Fruit fly (Drosophila melanogaster) whole organism, embryonic: Measurements from ENCODE around the gene Gclc.

ENCODE experiments used
- BEAF-32 ChIP-seq: fragments of 200-800 bp; sonication (Bioruptor generic); optimal IDR thresholded peaks from 3 replicates; lab custom pipeline; 2017; ENCODE audit warnings: missing biosample characterization, missing genetic modification characterization, mild to moderate bottlenecking, moderate library complexity, missing genetic modification reagents
- Bgb ChIP-seq: fragments of 200-800 bp; sonication (Bioruptor generic); IDR thresholded peaks from 2 replicates; pipeline ENCODE4 v1.3.6; 2022; ENCODE audit warnings: missing biosample characterization, missing genetic modification characterization; ENCODE audit not compliant: partially characterized antibody
- CG10274 ChIP-seq: fragments of 200-800 bp; sonication (Bioruptor generic); optimal IDR thresholded peaks from 3 replicates; lab custom pipeline; 2017; ENCODE audit warnings: missing biosample characterization, mild to moderate bottlenecking, missing genetic modification characterization
- CG10431 ChIP-seq: fragments of 200-800 bp; sonication (Bioruptor generic); optimal IDR thresholded peaks from 3 replicates; lab custom pipeline; 2018; ENCODE audit warnings: missing biosample characterization, mild to moderate bottlenecking, missing genetic modification characterization
- CG11085 ChIP-seq: fragments of 200-800 bp; sonication (Bioruptor generic); IDR thresholded peaks from 2 replicates; pipeline ENCODE4 v1.3.6; 2022; ENCODE audit warnings: missing biosample characterization, missing genetic modification characterization
- CG13123 ChIP-seq: fragments of 200-800 bp; sonication (Bioruptor generic); optimal IDR thresholded peaks from 2 replicates; lab custom pipeline; 2016; ENCODE audit warnings: missing biosample characterization, missing genetic modification characterization
- CG14050 ChIP-seq: fragments of 200-800 bp; sonication (Bioruptor generic); IDR thresholded peaks from 3 replicates; pipeline ENCODE4 v1.3.6; 2022; ENCODE audit warnings: missing biosample characterization, missing genetic modification characterization
- CG14667 ChIP-seq: fragments of 200-800 bp; sonication (Bioruptor generic); IDR thresholded peaks from 2 replicates; pipeline ENCODE4 v1.3.6; 2022; ENCODE audit warnings: missing biosample characterization, missing genetic modification characterization
- CG15269 ChIP-seq: fragments of 200-800 bp; sonication (Bioruptor generic); optimal IDR thresholded peaks from 2 replicates; lab custom pipeline; 2018; ENCODE audit warnings: missing biosample characterization, mild to moderate bottlenecking, missing genetic modification characterization, moderate library complexity
- CG15696 ChIP-seq: fragments of 200-800 bp; sonication (Bioruptor generic); optimal IDR thresholded peaks from 2 replicates; lab custom pipeline; 2019; ENCODE audit warnings: missing biosample characterization, mild to moderate bottlenecking, missing genetic modification characterization, moderate library complexity
- CG1603 ChIP-seq: fragments of 200-800 bp; sonication (Bioruptor generic); optimal IDR thresholded peaks from 2 replicates; lab custom pipeline; 2019; ENCODE audit warnings: missing biosample characterization, mild to moderate bottlenecking, missing genetic modification characterization, moderate library complexity
- CG1647 ChIP-seq: fragments of 200-800 bp; sonication (Bioruptor generic); optimal IDR thresholded peaks from 3 replicates; lab custom pipeline; 2016; ENCODE audit warnings: missing biosample characterization, missing genetic modification characterization
- CG1792 ChIP-seq: fragments of 200-800 bp; sonication (Bioruptor generic); optimal IDR thresholded peaks from 2 replicates; lab custom pipeline; 2016; ENCODE audit warnings: missing biosample characterization, missing genetic modification characterization
- CG18599 ChIP-seq: fragments of 200-800 bp; sonication (Bioruptor generic); optimal IDR thresholded peaks from 3 replicates; lab custom pipeline; 2017; ENCODE audit warnings: missing biosample characterization, missing genetic modification characterization, mild to moderate bottlenecking, moderate library complexity, missing genetic modification reagents
- CG34376 ChIP-seq: fragments of 200-800 bp; sonication (Bioruptor generic); optimal IDR thresholded peaks from 2 replicates; lab custom pipeline; 2018; ENCODE audit warnings: missing biosample characterization, mild to moderate bottlenecking, missing genetic modification characterization
- CG3838 ChIP-seq: fragments of 200-800 bp; sonication (Bioruptor generic); optimal IDR thresholded peaks from 3 replicates; lab custom pipeline; 2016; ENCODE audit warnings: missing biosample characterization, missing genetic modification characterization
- CG4282 ChIP-seq: fragments of 200-800 bp; sonication (Bioruptor generic); optimal IDR thresholded peaks from 2 replicates; lab custom pipeline; 2016; ENCODE audit warnings: missing biosample characterization, missing genetic modification characterization
- CG6683 ChIP-seq: fragments of 200-800 bp; sonication (Bioruptor generic); optimal IDR thresholded peaks from 2 replicates; lab custom pipeline; 2017; ENCODE audit warnings: missing biosample characterization, mild to moderate bottlenecking, missing genetic modification characterization, missing genetic modification reagents
- CG6813 ChIP-seq: fragments of 200-800 bp; sonication (Bioruptor generic); optimal IDR thresholded peaks from 2 replicates; lab custom pipeline; 2017; ENCODE audit warnings: missing biosample characterization, missing genetic modification characterization, mild to moderate bottlenecking, moderate library complexity, missing genetic modification reagents
- CG7372 ChIP-seq: fragments of 200-800 bp; sonication (Bioruptor generic); IDR thresholded peaks from 2 replicates; pipeline ENCODE4 v1.3.6; 2022; ENCODE audit warnings: missing biosample characterization, missing genetic modification characterization
- CG7556 ChIP-seq: fragments of 200-800 bp; sonication (Bioruptor generic); optimal IDR thresholded peaks from 2 replicates; lab custom pipeline; 2017; ENCODE audit warnings: missing biosample characterization, mild to moderate bottlenecking, missing genetic modification characterization
- CG7928 ChIP-seq: fragments of 200-800 bp; sonication (Bioruptor generic); optimal IDR thresholded peaks from 2 replicates; lab custom pipeline; 2017; ENCODE audit warnings: missing biosample characterization, mild to moderate bottlenecking, missing genetic modification characterization
- CG7963 ChIP-seq: fragments of 200-800 bp; sonication (Bioruptor generic); IDR thresholded peaks from 3 replicates; pipeline ENCODE4 v1.3.6; 2022; ENCODE audit warnings: missing biosample characterization, missing genetic modification characterization; ENCODE audit not compliant: partially characterized antibody
- CG8924 ChIP-seq: fragments of 200-800 bp; optimal IDR thresholded peaks from 3 replicates; lab custom pipeline; 2019; ENCODE audit warnings: missing biosample characterization, mild to moderate bottlenecking, missing genetic modification characterization, moderate library complexity
- CG8944 ChIP-seq: fragments of 200-800 bp; sonication (Bioruptor generic); optimal IDR thresholded peaks from 3 replicates; lab custom pipeline; 2016; ENCODE audit warnings: missing biosample characterization, missing genetic modification characterization
- CG9727 ChIP-seq: fragments of 200-800 bp; sonication (Bioruptor generic); optimal IDR thresholded peaks from 3 replicates; lab custom pipeline; 2017; ENCODE audit warnings: missing biosample characterization, mild to moderate bottlenecking, missing genetic modification characterization
- Doc3 ChIP-seq: fragments of 200-800 bp; sonication (Bioruptor generic); IDR thresholded peaks from 3 replicates; pipeline ENCODE4 v1.3.6; 2022; ENCODE audit warnings: missing biosample characterization, missing genetic modification characterization; ENCODE audit not compliant: partially characterized antibody
- Fer1 ChIP-seq: fragments of 200-800 bp; sonication (Bioruptor generic); optimal IDR thresholded peaks from 2 replicates; lab custom pipeline; 2017; ENCODE audit warnings: missing biosample characterization, mild to moderate bottlenecking, missing genetic modification characterization
- H15 ChIP-seq: fragments of 200-800 bp; sonication (Bioruptor generic); IDR thresholded peaks from 3 replicates; pipeline ENCODE4 v1.3.6; 2022; ENCODE audit warnings: missing biosample characterization, missing genetic modification characterization
- Hmx ChIP-seq: fragments of 200-800 bp; sonication (Bioruptor generic); optimal IDR thresholded peaks from 2 replicates; lab custom pipeline; 2016; ENCODE audit warnings: missing biosample characterization, missing genetic modification characterization
- MBD-R2 ChIP-seq: fragments of 200-800 bp; sonication (Bioruptor generic); IDR thresholded peaks from 2 replicates; pipeline ENCODE4 v1.3.6; 2022; ENCODE audit warnings: missing biosample characterization, missing genetic modification characterization
- MTF-1 ChIP-seq: fragments of 200-800 bp; sonication (Bioruptor generic); optimal IDR thresholded peaks from 2 replicates; lab custom pipeline; 2018; ENCODE audit warnings: missing biosample characterization, mild to moderate bottlenecking, missing genetic modification characterization, borderline replicate concordance
- Mad ChIP-seq: fragments of 200-800 bp; sonication (Bioruptor generic); optimal IDR thresholded peaks from 2 replicates; lab custom pipeline; 2016; ENCODE audit warnings: missing biosample characterization, missing genetic modification characterization
- Myb ChIP-seq: fragments of 200-800 bp; sonication (Bioruptor generic); optimal IDR thresholded peaks from 2 replicates; lab custom pipeline; 2016; ENCODE audit warnings: missing biosample characterization, missing genetic modification characterization
- Nf-YA ChIP-seq: fragments of 200-800 bp; sonication (Bioruptor generic); IDR thresholded peaks from 2 replicates; pipeline ENCODE4 v1.3.6; 2022; ENCODE audit warnings: missing biosample characterization, missing genetic modification characterization
- NfI ChIP-seq: fragments of 200-800 bp; sonication (Bioruptor generic); optimal IDR thresholded peaks from 3 replicates; lab custom pipeline; 2018; ENCODE audit warnings: missing biosample characterization, mild to moderate bottlenecking, missing genetic modification characterization, moderate library complexity
- Xrp1 ChIP-seq: fragments of 200-800 bp; sonication (Bioruptor generic); IDR thresholded peaks from 2 replicates; pipeline ENCODE4 v1.3.6; 2022; ENCODE audit warnings: missing biosample characterization, missing genetic modification characterization
- da ChIP-seq: fragments of 200-800 bp; sonication (Bioruptor generic); optimal IDR thresholded peaks from 2 replicates; lab custom pipeline; 2016; ENCODE audit warnings: missing biosample characterization, missing genetic modification characterization
- fd102C ChIP-seq: fragments of 200-800 bp; sonication (Bioruptor generic); optimal IDR thresholded peaks from 2 replicates; lab custom pipeline; 2018; ENCODE audit warnings: missing biosample characterization, mild to moderate bottlenecking, missing genetic modification characterization, moderate library complexity
- fd96Cb ChIP-seq: fragments of 200-800 bp; sonication (Bioruptor generic); optimal IDR thresholded peaks from 2 replicates; lab custom pipeline; 2018; ENCODE audit warnings: missing biosample characterization, mild to moderate bottlenecking, missing genetic modification characterization, moderate library complexity
- hbn ChIP-seq: fragments of 200-800 bp; sonication (Bioruptor generic); IDR thresholded peaks from 2 replicates; pipeline ENCODE4 v1.3.6; 2022; ENCODE audit warnings: missing biosample characterization, missing genetic modification characterization; ENCODE audit not compliant: partially characterized antibody
- hth ChIP-seq: fragments of >200 bp; optimal IDR thresholded peaks from 2 replicates; lab custom pipeline; 2017; ENCODE audit warnings: inconsistent platforms
- kay ChIP-seq: fragments of 200-800 bp; sonication (Bioruptor generic); optimal IDR thresholded peaks from 2 replicates; lab custom pipeline; 2016; ENCODE audit warnings: missing biosample characterization, missing genetic modification characterization
- ken ChIP-seq: fragments of 200-800 bp; sonication (Bioruptor generic); IDR thresholded peaks from 3 replicates; pipeline ENCODE4 v1.3.6; 2022; ENCODE audit warnings: missing biosample characterization, missing genetic modification characterization
- lbe ChIP-seq: fragments of 200-800 bp; sonication (Bioruptor generic); optimal IDR thresholded peaks from 2 replicates; lab custom pipeline; 2016; ENCODE audit warnings: missing biosample characterization, mild to moderate bottlenecking, missing genetic modification characterization
- mirr ChIP-seq: fragments of 200-800 bp; sonication (Bioruptor generic); optimal IDR thresholded peaks from 3 replicates; lab custom pipeline; 2018; ENCODE audit warnings: missing biosample characterization, mild to moderate bottlenecking, missing genetic modification characterization
- schlank ChIP-seq: fragments of 200-800 bp; sonication (Bioruptor generic); optimal IDR thresholded peaks from 2 replicates; lab custom pipeline; 2018; ENCODE audit warnings: missing biosample characterization, mild to moderate bottlenecking, missing genetic modification characterization
- sens-2 ChIP-seq: fragments of 200-800 bp; sonication (Bioruptor generic); IDR thresholded peaks from 2 replicates; pipeline ENCODE4 v1.3.6; 2022; ENCODE audit warnings: missing biosample characterization, missing genetic modification characterization
- stc ChIP-seq: fragments of 200-800 bp; sonication (Bioruptor generic); IDR thresholded peaks from 2 replicates; pipeline ENCODE4 v1.3.6; 2022; ENCODE audit warnings: missing biosample characterization, missing genetic modification characterization

The Gclc gene

dm6 chrX:8061392-8062179, 54.4 kb downstream of the Gclc start, which contains the start of gene mys (continued):
- TF ChIP-seq CG18599 (GFP tag; lab: Kevin White, UChicago) (peak; percentile 73), Bgb (peak; percentile 98), CG3838 (GFP tag; lab: Kevin White, UChicago) (no peak), NfI (GFP tag; lab: Kevin White, UChicago) (peak; percentile 65), da (GFP tag; lab: Kevin White, UChicago) (peak; percentile 52), fd102C (no peak), Doc3 (GFP tag; lab: Robert Waterston, UW) (peak; percentile 89), MTF-1 (GFP tag; lab: Kevin White, UChicago) (peak; percentile 70), CG9727 (peak; percentile 47), CG7556 (GFP tag; lab: Kevin White, UChicago) (peak; percentile 7), schlank (tag; lab: Kevin White, UChicago) (no peak), CG1603 (tag; lab: Kevin White, UChicago) (peak; percentile 95), CG13123 (GFP tag; lab: Kevin White, UChicago) (peak; percentile 2), ken (peak; percentile 81), CG4282 (peak; percentile 71), sens-2 (GFP tag; lab: Robert Waterston, UW) (no peak), CG10431 (no peak), CG8924 (tag; lab: Kevin White, UChicago) (peak; percentile 10), CG7372 (GFP tag; lab: Robert Waterston, UW) (peak; percentile 42; the same call in 1 of the 2 replicates), mirr (peak; percentile 43), CG6813 (GFP tag; lab: Kevin White, UChicago) (no peak), Xrp1 (GFP tag; lab: Robert Waterston, UW) (peak; percentile 64), Hmx (GFP tag; lab: Kevin White, UChicago) (no peak), hth (lab: Kevin White, UChicago) (no peak), Mad (peak; percentile 64), CG7963 (peak; percentile 88), CG1792 (GFP tag; lab: Kevin White, UChicago) (peak; percentile 62), BEAF-32 (peak; percentile 99), CG11085 (GFP tag; lab: Robert Waterston, UW) (peak; percentile 51; the same call in 1 of the 2 replicates), CG15269 (peak; percentile 14), CG6683 (GFP tag; lab: Kevin White, UChicago) (peak; percentile 34), Nf-YA (no peak; the same call in 1 of the 2 replicates), stc (GFP tag; lab: Robert Waterston, UW) (peak; percentile 45; the same call in 1 of the 2 replicates), Myb (GFP tag; lab: Kevin White, UChicago) (peak; percentile 81), CG10274 (GFP tag; lab: Kevin White, UChicago) (no peak), hbn (GFP tag; lab: Robert Waterston, UW) (peak; percentile 94), H15 (GFP tag; lab: Robert Waterston, UW) (no peak), CG14050 (GFP tag; lab: Robert Waterston, UW) (no peak), CG1647 (GFP tag; lab: Kevin White, UChicago) (peak; percentile 79), lbe (GFP tag; lab: Kevin White, UChicago) (peak; percentile 41), Fer1 (peak; percentile 73), CG15696 (tag; lab: Kevin White, UChicago) (no peak), fd96Cb (tag; lab: Kevin White, UChicago) (no peak), kay (GFP tag; lab: Kevin White, UChicago) (no peak), CG7928 (peak; percentile 34), CG14667 (GFP tag; lab: Robert Waterston, UW) (no peak), CG8944 (GFP tag; lab: Kevin White, UChicago) (peak; percentile 75), CG34376 (peak; percentile 74), MBD-R2 (peak; percentile 59)
